Fruit fly (Drosophila melanogaster) whole organism, embryonic: Measurements from ENCODE around the gene CG10376.

Source experiments
- Antp ChIP-seq: fragments of 200-800 bp; sonication (Bioruptor generic); optimal IDR thresholded peaks from 3 replicates; lab custom pipeline; 2016; ENCODE audit warnings: missing biosample characterization, missing genetic modification characterization
- Bteb2 ChIP-seq: fragments of 200-800 bp; sonication (Bioruptor generic); optimal IDR thresholded peaks from 2 replicates; lab custom pipeline; 2016; ENCODE audit warnings: missing biosample characterization, missing genetic modification characterization
- CG10147 ChIP-seq: fragments of 200-800 bp; sonication (Bioruptor generic); optimal IDR thresholded peaks from 2 replicates; lab custom pipeline; 2019; ENCODE audit warnings: missing biosample characterization, mild to moderate bottlenecking, missing genetic modification characterization, moderate library complexity
- CG10366 ChIP-seq: fragments of 200-800 bp; sonication (Bioruptor generic); IDR thresholded peaks from 2 replicates; pipeline ENCODE4 v1.3.6; 2022; ENCODE audit warnings: missing biosample characterization, missing genetic modification characterization
- CG10462 ChIP-seq: fragments of 200-800 bp; sonication (Bioruptor generic); optimal IDR thresholded peaks from 2 replicates; lab custom pipeline; 2016; ENCODE audit warnings: missing biosample characterization, missing genetic modification characterization
- CG11504 ChIP-seq: fragments of 200-800 bp; sonication (Bioruptor generic); optimal IDR thresholded peaks from 3 replicates; lab custom pipeline; 2019; ENCODE audit warnings: missing biosample characterization, mild to moderate bottlenecking, missing genetic modification characterization, moderate library complexity
- CG12769 ChIP-seq: fragments of 200-800 bp; sonication (Bioruptor generic); optimal IDR thresholded peaks from 2 replicates; lab custom pipeline; 2019; ENCODE audit warnings: missing biosample characterization, mild to moderate bottlenecking, missing genetic modification characterization, moderate library complexity
- CG14014 ChIP-seq: fragments of 200-800 bp; sonication (Bioruptor generic); IDR thresholded peaks from 2 replicates; pipeline ENCODE4 v1.3.6; 2022; ENCODE audit warnings: missing biosample characterization, missing genetic modification characterization
- CG14710 ChIP-seq: fragments of 200-800 bp; sonication (Bioruptor generic); optimal IDR thresholded peaks from 3 replicates; lab custom pipeline; 2019; ENCODE audit warnings: missing biosample characterization, mild to moderate bottlenecking, missing genetic modification characterization, moderate library complexity
- CG15514 ChIP-seq: fragments of 200-800 bp; sonication (Bioruptor generic); optimal IDR thresholded peaks from 3 replicates; lab custom pipeline; 2017; ENCODE audit warnings: missing biosample characterization, missing genetic modification characterization, mild to moderate bottlenecking, moderate library complexity, missing genetic modification reagents
- CG17186 ChIP-seq: fragments of 200-800 bp; sonication (Bioruptor generic); optimal IDR thresholded peaks from 3 replicates; lab custom pipeline; 2017; ENCODE audit warnings: missing biosample characterization, missing genetic modification reagents, missing genetic modification characterization
- CG17359 ChIP-seq: fragments of 200-800 bp; sonication (Bioruptor generic); optimal IDR thresholded peaks from 3 replicates; lab custom pipeline; 2018; ENCODE audit warnings: missing biosample characterization, mild to moderate bottlenecking, missing genetic modification characterization, moderate library complexity
- CG17829 ChIP-seq: fragments of 200-800 bp; optimal IDR thresholded peaks from 2 replicates; lab custom pipeline; 2019; ENCODE audit warnings: missing biosample characterization, mild to moderate bottlenecking, missing genetic modification characterization, moderate library complexity
- CG18619 ChIP-seq: fragments of 200-800 bp; sonication (Bioruptor generic); optimal IDR thresholded peaks from 3 replicates; lab custom pipeline; 2017; ENCODE audit warnings: missing biosample characterization, mild to moderate bottlenecking, missing genetic modification characterization
- CG2712 ChIP-seq: fragments of 200-800 bp; optimal IDR thresholded peaks from 3 replicates; lab custom pipeline; 2019; ENCODE audit warnings: missing biosample characterization, mild to moderate bottlenecking, missing genetic modification characterization, moderate library complexity
- CG3407 ChIP-seq: fragments of 200-800 bp; sonication (Bioruptor generic); optimal IDR thresholded peaks from 2 replicates; lab custom pipeline; 2018; ENCODE audit warnings: missing biosample characterization, mild to moderate bottlenecking, missing genetic modification characterization
- CG4282 ChIP-seq: fragments of 200-800 bp; sonication (Bioruptor generic); optimal IDR thresholded peaks from 2 replicates; lab custom pipeline; 2016; ENCODE audit warnings: missing biosample characterization, missing genetic modification characterization
- Dfd ChIP-seq, 2 experiments: fragments of >200 bp; optimal IDR thresholded peaks; 2 replicates each; lab custom pipeline; 2017; ENCODE audit warnings: missing biosample characterization in 2 of 2, missing genetic modification characterization in 2 of 2
- Dll ChIP-seq: fragments of 200-800 bp; sonication (Bioruptor generic); IDR thresholded peaks from 4 replicates; pipeline ENCODE4 v1.3.6; 2022; ENCODE audit warnings: missing biosample characterization, missing genetic modification characterization; ENCODE audit not compliant: partially characterized antibody
- Fer1 ChIP-seq: fragments of 200-800 bp; sonication (Bioruptor generic); optimal IDR thresholded peaks from 2 replicates; lab custom pipeline; 2017; ENCODE audit warnings: missing biosample characterization, mild to moderate bottlenecking, missing genetic modification characterization
- Max ChIP-seq: fragments of 200-800 bp; sonication (Bioruptor generic); optimal IDR thresholded peaks from 2 replicates; lab custom pipeline; 2016; ENCODE audit warnings: missing biosample characterization, mild to moderate bottlenecking, missing genetic modification characterization
- Mrtf ChIP-seq: fragments of 200-800 bp; sonication (Bioruptor generic); IDR thresholded peaks from 3 replicates; pipeline ENCODE4 v1.3.6; 2022; ENCODE audit warnings: missing biosample characterization, missing genetic modification characterization
- NC2β ChIP-seq: fragments of 200-800 bp; sonication (Bioruptor generic); optimal IDR thresholded peaks from 2 replicates; lab custom pipeline; 2016; ENCODE audit warnings: missing biosample characterization, missing genetic modification characterization
- Pdp1 ChIP-seq, 2 experiments: fragments of 200-800 bp; sonication (Bioruptor generic); optimal IDR thresholded peaks; 3 replicates each; lab custom pipeline; 2016; ENCODE audit warnings: missing biosample characterization in 2 of 2, missing genetic modification characterization in 2 of 2, mild to moderate bottlenecking in 1 of 2, moderate library complexity in 1 of 2
- Ravus ChIP-seq: fragments of 200-800 bp; sonication (Bioruptor generic); IDR thresholded peaks from 2 replicates; pipeline ENCODE4 v1.3.6; 2022; ENCODE audit warnings: missing biosample characterization, missing genetic modification characterization
- Sin3A ChIP-seq: fragments of >200 bp; optimal IDR thresholded peaks from 2 replicates; lab custom pipeline; 2018
- Spps ChIP-seq: fragments of 200-800 bp; sonication (Bioruptor generic); optimal IDR thresholded peaks from 2 replicates; lab custom pipeline; 2018; ENCODE audit warnings: missing biosample characterization, mild to moderate bottlenecking, missing genetic modification characterization
- Usf ChIP-seq: fragments of 200-800 bp; sonication (Bioruptor generic); optimal IDR thresholded peaks from 2 replicates; lab custom pipeline; 2017; ENCODE audit warnings: missing genotype, missing biosample characterization, missing genetic modification characterization
- ap ChIP-seq: fragments of 200-800 bp; sonication (Bioruptor generic); IDR thresholded peaks from 2 replicates; pipeline ENCODE4 v1.3.6; 2022; ENCODE audit warnings: missing biosample characterization, missing genetic modification characterization
- az2 ChIP-seq: fragments of 200-800 bp; sonication (Bioruptor generic); optimal IDR thresholded peaks from 3 replicates; lab custom pipeline; 2016; ENCODE audit warnings: missing biosample characterization, missing genetic modification characterization
- bowl ChIP-seq: fragments of 200-800 bp; sonication (Bioruptor generic); IDR thresholded peaks from 2 replicates; pipeline ENCODE4 v1.3.6; 2022; ENCODE audit warnings: missing biosample characterization, missing genetic modification characterization
- btn ChIP-seq: fragments of 200-800 bp; sonication (Bioruptor generic); optimal IDR thresholded peaks from 2 replicates; lab custom pipeline; 2016; ENCODE audit warnings: missing biosample characterization, missing genetic modification characterization
- cato ChIP-seq: fragments of 200-800 bp; sonication (Bioruptor generic); optimal IDR thresholded peaks from 2 replicates; lab custom pipeline; 2016; ENCODE audit warnings: missing biosample characterization, missing genetic modification characterization, borderline replicate concordance
- chn ChIP-seq: fragments of 200-800 bp; sonication (Bioruptor generic); optimal IDR thresholded peaks from 2 replicates; lab custom pipeline; 2016; ENCODE audit warnings: missing biosample characterization, missing genetic modification characterization
- dysf ChIP-seq: fragments of 200-800 bp; sonication (Bioruptor generic); IDR thresholded peaks from 3 replicates; pipeline ENCODE4 v1.3.6; 2022; ENCODE audit warnings: missing biosample characterization, missing genetic modification characterization
- eve ChIP-seq, 2 experiments: fragments of >200 bp; optimal IDR thresholded peaks; 2 replicates each; lab custom pipeline; 2017; ENCODE audit warnings: missing biosample characterization in 2 of 2, missing genetic modification characterization in 2 of 2
- ewg ChIP-seq: fragments of 200-800 bp; sonication (Bioruptor generic); optimal IDR thresholded peaks from 3 replicates; lab custom pipeline; 2017; ENCODE audit warnings: mild to moderate bottlenecking, missing biosample characterization, missing genetic modification reagents, missing genetic modification characterization
- exex ChIP-seq: fragments of 200-800 bp; sonication (Bioruptor generic); optimal IDR thresholded peaks from 4 replicates; lab custom pipeline; 2018; ENCODE audit warnings: missing biosample characterization, mild to moderate bottlenecking, missing genetic modification characterization, moderate library complexity
- grau ChIP-seq: fragments of 200-800 bp; optimal IDR thresholded peaks from 3 replicates; lab custom pipeline; 2019; ENCODE audit warnings: missing biosample characterization, mild to moderate bottlenecking, missing genetic modification characterization, moderate library complexity
- jing ChIP-seq: fragments of 200-800 bp; sonication (Bioruptor generic); optimal IDR thresholded peaks from 2 replicates; lab custom pipeline; 2018; ENCODE audit warnings: missing biosample characterization, mild to moderate bottlenecking, missing genetic modification characterization
- jumu ChIP-seq: fragments of 200-800 bp; sonication (Bioruptor generic); optimal IDR thresholded peaks from 3 replicates; lab custom pipeline; 2016; ENCODE audit warnings: missing biosample characterization, missing genetic modification characterization
- lmd ChIP-seq: fragments of 200-800 bp; sonication (Bioruptor generic); IDR thresholded peaks from 2 replicates; pipeline ENCODE4 v1.3.6; 2022; ENCODE audit warnings: missing biosample characterization, missing genetic modification characterization
- lov ChIP-seq, 2 experiments: fragments of 200-800 bp in 1 of 2; fragments of >200 bp in 1 of 2; sonication (Bioruptor generic) in 1 of 2; IDR thresholded peaks in 1 of 2; optimal IDR thresholded peaks in 1 of 2; 2 replicates in 1 of 2; 3 replicates in 1 of 2; pipeline versions ENCODE4 v1.3.6 to Lab custom; 2017 to 2022; ENCODE audit warnings: missing biosample characterization in 1 of 2, missing genetic modification characterization in 1 of 2
- maf-S ChIP-seq: fragments of 200-800 bp; sonication (Bioruptor generic); optimal IDR thresholded peaks from 2 replicates; lab custom pipeline; 2016; ENCODE audit warnings: missing biosample characterization, missing genetic modification characterization
- otp ChIP-seq: fragments of 200-800 bp; sonication (Bioruptor generic); IDR thresholded peaks from 3 replicates; pipeline ENCODE4, ENCODE4 v1.3.6; 2022; ENCODE audit warnings: missing biosample characterization, missing genetic modification characterization
- peb ChIP-seq: fragments of 200-800 bp; sonication (Bioruptor generic); IDR thresholded peaks from 2 replicates; pipeline ENCODE4 v1.3.6; 2022; ENCODE audit warnings: missing biosample characterization, missing genetic modification characterization
- psq ChIP-seq: fragments of 200-800 bp; sonication (Bioruptor generic); optimal IDR thresholded peaks from 2 replicates; lab custom pipeline; 2017; ENCODE audit warnings: missing biosample characterization, missing genetic modification characterization
- ranshi ChIP-seq: fragments of 200-800 bp; sonication (Bioruptor generic); IDR thresholded peaks from 2 replicates; pipeline ENCODE4 v1.3.6; 2022; ENCODE audit warnings: missing biosample characterization, missing genetic modification characterization
- repo ChIP-seq: fragments of 200-800 bp; sonication (Bioruptor generic); optimal IDR thresholded peaks from 2 replicates; lab custom pipeline; 2016; ENCODE audit warnings: missing biosample characterization, missing genetic modification characterization
- z ChIP-seq: fragments of 200-800 bp; sonication (Bioruptor generic); IDR thresholded peaks from 3 replicates; pipeline ENCODE4 v1.3.6; 2022; ENCODE audit warnings: missing biosample characterization, missing genetic modification characterization
- zfh2 ChIP-seq: fragments of 200-800 bp; sonication (Bioruptor generic); optimal IDR thresholded peaks from 2 replicates; lab custom pipeline; 2016; ENCODE audit warnings: missing biosample characterization, missing genetic modification characterization

CG10376 gene

DNA sequence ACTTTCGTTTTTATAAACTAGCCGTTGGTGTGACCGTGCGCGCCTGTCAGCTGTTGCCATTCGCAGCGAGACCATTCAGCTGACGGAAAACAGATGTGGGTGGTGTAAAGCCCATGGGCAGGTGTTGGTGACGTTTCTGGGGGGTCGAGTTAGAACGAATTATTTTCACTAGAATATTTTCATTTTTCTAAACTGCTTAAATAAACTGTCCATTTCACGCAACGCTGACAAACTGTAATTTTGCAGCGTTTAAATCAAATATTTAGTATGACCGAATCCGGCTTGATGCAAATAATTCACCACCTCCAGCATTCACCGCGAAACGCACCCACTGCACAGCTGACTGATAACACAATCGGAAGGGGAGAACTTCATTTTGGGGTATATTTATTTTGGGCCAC is 7.5 kb downstream of the CG10376 start, which contains the start of the genes CG10383 and CG10338:
TSS of gene CG10383 (minus strand) at position 199 of the 401 bp plus-strand sequence.
TSS of gene CG10338 (plus strand) at position 261 of the 401 bp plus-strand sequence.
- TF ChIP-seq CG3407 (GFP tag; lab: Kevin White, UChicago) (peak; percentile 59), CG18619 (peak; percentile 70), bowl (GFP tag; lab: Robert Waterston, UW) (peak; percentile 79), grau (peak; percentile 78), peb (GFP tag; lab: Robert Waterston, UW) (peak; percentile 77), Ravus (GFP tag; lab: Robert Waterston, UW) (peak; percentile 65), Sin3A (lab: Kevin White, UChicago) (peak; percentile 97), eve (GFP tag; optimal IDR thresholded peaks at IDR 0.05; lab: Kevin White, UChicago) (no peak), Bteb2 (GFP tag; lab: Kevin White, UChicago) (peak; percentile 86), zfh2 (GFP tag; lab: Kevin White, UChicago) (peak; percentile 95), CG17186 (GFP tag; lab: Kevin White, UChicago) (peak; percentile 80), CG11504 (tag; lab: Kevin White, UChicago) (peak; percentile 70), CG10366 (GFP tag; lab: Robert Waterston, UW) (peak; percentile 89), Pdp1 (GFP tag; optimal IDR thresholded peaks at IDR 0.05; lab: Kevin White, UChicago) (peak; percentile 86 to 89), psq (GFP tag; lab: Kevin White, UChicago) (peak; percentile 62), CG17359 (tag; lab: Kevin White, UChicago) (peak; percentile 84), Fer1 (GFP tag; lab: Kevin White, UChicago) (peak; percentile 81), Mrtf (peak; percentile 83), CG12769 (tag; lab: Kevin White, UChicago) (peak; percentile 93), ranshi (GFP tag; lab: Robert Waterston, UW) (peak; percentile 90), maf-S (peak; percentile 88), CG4282 (GFP tag; lab: Kevin White, UChicago) (peak; percentile 71), Dll (GFP tag; lab: Robert Waterston, UW) (no peak), lmd (GFP tag; lab: Robert Waterston, UW) (peak; percentile 89), CG10147 (peak; percentile 70), btn (GFP tag; lab: Kevin White, UChicago) (peak; percentile 25), CG14014 (GFP tag; lab: Robert Waterston, UW) (peak; percentile 88), CG17829 (tag; lab: Kevin White, UChicago) (peak; percentile 75), cato (GFP tag; lab: Kevin White, UChicago) (peak; percentile 69), CG14710 (tag; lab: Kevin White, UChicago) (peak; percentile 79), dysf (GFP tag; lab: Robert Waterston, UW) (peak; percentile 89), jing (peak; percentile 75), Spps (peak; percentile 37), NC2β (peak; percentile 89), jumu (GFP tag; lab: Kevin White, UChicago) (peak; percentile 94), otp (GFP tag; lab: Robert Waterston, UW) (peak; percentile 88), z (GFP tag; lab: Robert Waterston, UW) (no peak), repo (GFP tag; lab: Kevin White, UChicago) (peak; percentile 74), Antp (GFP tag; lab: Kevin White, UChicago) (peak; percentile 95), CG10462 (peak; percentile 53), lov (optimal IDR thresholded peaks at IDR 0.05; lab: Kevin White, UChicago) (no peak), lov (GFP tag; IDR thresholded peaks at IDR 0.05; lab: Robert Waterston, UW) (peak; percentile 82), CG2712 (tag; lab: Kevin White, UChicago) (peak; percentile 83), az2 (GFP tag; lab: Kevin White, UChicago) (peak; percentile 83), CG15514 (GFP tag; lab: Kevin White, UChicago) (peak; percentile 84), Usf (GFP tag; lab: Kevin White, UChicago) (peak; percentile 59), Dfd (GFP tag; optimal IDR thresholded peaks at IDR 0.05; lab: Kevin White, UChicago) (no peak), exex (tag; lab: Kevin White, UChicago) (peak; percentile 59), ap (GFP tag; lab: Robert Waterston, UW) (peak; percentile 74), chn (GFP tag; lab: Kevin White, UChicago) (peak; percentile 96), Max (GFP tag; lab: Kevin White, UChicago) (peak; percentile 78), ewg (GFP tag; lab: Kevin White, UChicago) (peak; percentile 72)
